Fruit fly (Drosophila melanogaster): Measurements from ENCODE around the gene Prm.

The Prm gene

dm6 chr3L:8745210-8745609, at the start of gene Prm:
Prm (minus strand) TSS chr3L:8745310.
- TF ChIP-seq CG17801 (GFP tag; optimal IDR thresholded peaks at IDR 0.05; ENCODE audit: partially characterized antibody) = no peak

dm6 chr3L:8788445-8788844, 43.3 kb upstream of the Prm start, which contains the start of gene Acbp5:
Acbp5 (minus strand) TSS chr3L:8788545.
- no peak for TF ChIP-seq CG17801 (GFP tag; optimal IDR thresholded peaks at IDR 0.05; ENCODE audit: partially characterized antibody)

- TF ChIP-seq CG17801 (GFP tag; optimal IDR thresholded peaks at IDR 0.05; ENCODE audit: partially characterized antibody) = no peak
These were observed 42.6 kb upstream of the Prm start for dm6 chr3L:8787701-8788100.

dm6 chr3L:8787240-8787639, 42.1 kb upstream of the Prm start:
- TF ChIP-seq CG17801 (GFP tag; optimal IDR thresholded peaks at IDR 0.05; ENCODE audit: partially characterized antibody) = no peak

- TF ChIP-seq CG17801 (GFP tag; optimal IDR thresholded peaks at IDR 0.05; ENCODE audit: partially characterized antibody) = no peak
These were observed 38.2 kb upstream of the Prm start for dm6 chr3L:8783299-8783698.

- TF ChIP-seq CG17801 (GFP tag; optimal IDR thresholded peaks at IDR 0.05; ENCODE audit: partially characterized antibody) = no peak
These were observed 36.9 kb upstream of the Prm start for dm6 chr3L:8781993-8782392.

- no peak for TF ChIP-seq CG17801 (GFP tag; optimal IDR thresholded peaks at IDR 0.05; ENCODE audit: partially characterized antibody)
These were observed 35.7 kb upstream of the Prm start for dm6 chr3L:8780723-8781296.

dm6 chr3L:8777313-8777924, 32.3 kb upstream of the Prm start:
- no peak for TF ChIP-seq CG17801 (GFP tag; optimal IDR thresholded peaks at IDR 0.05; ENCODE audit: partially characterized antibody)

- peak; percentile 85 for TF ChIP-seq CG17801 (GFP tag; optimal IDR thresholded peaks at IDR 0.05; ENCODE audit: partially characterized antibody)
These were observed 30.0 kb upstream of the Prm start for dm6 chr3L:8774974-8775731.

- no peak for TF ChIP-seq CG17801 (GFP tag; optimal IDR thresholded peaks at IDR 0.05; ENCODE audit: partially characterized antibody)
These were observed 28.6 kb upstream of the Prm start for dm6 chr3L:8773713-8774112.

dm6 chr3L:8772998-8773684, 28.0 kb upstream of the Prm start:
- TF ChIP-seq CG17801 (GFP tag; optimal IDR thresholded peaks at IDR 0.05; ENCODE audit: partially characterized antibody) = peak; percentile 85

- no peak for TF ChIP-seq CG17801 (GFP tag; optimal IDR thresholded peaks at IDR 0.05; ENCODE audit: partially characterized antibody)
These were observed 25.6 kb upstream of the Prm start for dm6 chr3L:8770616-8771229.

- peak; percentile 96 for TF ChIP-seq CG17801 (GFP tag; optimal IDR thresholded peaks at IDR 0.05; ENCODE audit: partially characterized antibody)
These were observed 22.8 kb upstream of the Prm start for dm6 chr3L:8767876-8768275.

dm6 chr3L:8765969-8766538, 20.9 kb upstream of the Prm start:
- TF ChIP-seq CG17801 (GFP tag; optimal IDR thresholded peaks at IDR 0.05; ENCODE audit: partially characterized antibody) = peak; percentile 90

- no peak for TF ChIP-seq CG17801 (GFP tag; optimal IDR thresholded peaks at IDR 0.05; ENCODE audit: partially characterized antibody)
These were observed 20.4 kb upstream of the Prm start for dm6 chr3L:8765493-8765892.
